Worm (Caenorhabditis elegans) whole organism, midembryonic: ENCODE measurements around the gene C16C8.26.

Experiments used
- T22C8.4 ChIP-seq: fragments of 200-800 bp; sonication (Bioruptor generic); IDR thresholded peaks from 2 replicates; pipeline ENCODE4 v1.3.6; 2022; ENCODE audit warnings: missing genetic modification characterization, missing compliant biosample characterization
- cog-1 ChIP-seq: sonication (generic microtip); optimal IDR thresholded peaks from 2 replicates; lab custom pipeline; 2016; ENCODE audit warnings: missing genetic modification characterization, missing compliant biosample characterization
- flt-1 ChIP-seq: fragments of 200-800 bp; sonication (Bioruptor generic); IDR thresholded peaks from 2 replicates; pipeline ENCODE4 v1.3.6; 2022; ENCODE audit warnings: missing genetic modification characterization, missing compliant biosample characterization
- klf-2 ChIP-seq: fragments of 200-800 bp; sonication (Bioruptor generic); conservative IDR thresholded peaks from 2 replicates; pipeline ENCODE4 v1.3.6; 2022; ENCODE audit warnings: missing genetic modification reagents, missing genetic modification characterization, missing compliant biosample characterization
- ref-1 ChIP-seq: fragments of 200-800 bp; sonication (Bioruptor generic); conservative IDR thresholded peaks from 2 replicates; pipeline ENCODE4 v1.3.6; 2022; ENCODE audit warnings: missing genetic modification reagents, missing genetic modification characterization, missing compliant biosample characterization
- tab-1 ChIP-seq: fragments of 200-800 bp; sonication (Bioruptor generic); IDR thresholded peaks from 2 replicates; pipeline ENCODE4 v1.3.6; 2022; ENCODE audit warnings: missing genetic modification characterization, missing compliant biosample characterization
- ztf-23 ChIP-seq: fragments of 200-800 bp; sonication (Bioruptor generic); IDR thresholded peaks from 2 replicates; pipeline ENCODE4 v1.3.6; 2022; ENCODE audit warnings: missing genetic modification reagents, missing genetic modification characterization, missing compliant biosample characterization
- ztf-29 ChIP-seq: fragments of 200-800 bp; sonication (Bioruptor generic); IDR thresholded peaks from 2 replicates; pipeline ENCODE4 v1.3.6; 2022; ENCODE audit warnings: missing genetic modification reagents, missing genetic modification characterization, missing compliant biosample characterization

ce11 chrII:3446647-3447046 is 11.5 kb downstream of the C16C8.26 start, which contains the start of the genes C16C8.20 and gldi-6:
- TF ChIP-seq cog-1 (tag; lab: Kevin White, UChicago) (no peak), ztf-29 (GFP tag; lab: Robert Waterston, UW) (no peak), T22C8.4 (GFP tag; lab: Robert Waterston, UW) (no peak), tab-1 (GFP tag; lab: Robert Waterston, UW) (no peak), ztf-23 (no peak), ref-1 (GFP tag; lab: Robert Waterston, UW) (no peak), flt-1 (GFP tag; lab: Robert Waterston, UW) (no peak), klf-2 (GFP tag; lab: Robert Waterston, UW) (no peak)
